Fruit fly (Drosophila melanogaster) whole organism, pupa: ENCODE measurements around the gene drongo.
A peak's percentile ranks its signal among the peaks of the same experiment; 100 is the strongest.

Source experiments
- CG10348 ChIP-seq: fragments of 200-800 bp; sonication (Bioruptor generic); IDR thresholded peaks from 2 replicates; pipeline ENCODE4 v1.3.6; 2022; ENCODE audit warnings: missing biosample characterization, missing genetic modification characterization
- CG12605 ChIP-seq: fragments of 200-800 bp; sonication (Bioruptor generic); IDR thresholded peaks from 2 replicates; pipeline ENCODE4 v1.3.6; 2022; ENCODE audit warnings: missing biosample characterization, missing genetic modification characterization
- CG13204 ChIP-seq: fragments of 200-800 bp; sonication (Bioruptor generic); optimal IDR thresholded peaks from 2 replicates; lab custom pipeline; 2018; ENCODE audit warnings: missing biosample characterization, mild to moderate bottlenecking, missing genetic modification characterization, moderate library complexity
- CG14655 ChIP-seq: fragments of 200-800 bp; sonication (Bioruptor generic); optimal IDR thresholded peaks from 3 replicates; lab custom pipeline; 2017; ENCODE audit warnings: mild to moderate bottlenecking, missing biosample characterization, missing genetic modification reagents, missing genetic modification characterization
- CG15710 ChIP-seq: fragments of 200-800 bp; sonication (Bioruptor generic); optimal IDR thresholded peaks from 2 replicates; lab custom pipeline; 2018; ENCODE audit warnings: missing biosample characterization, mild to moderate bottlenecking, missing genetic modification characterization, moderate library complexity
- CG17806 ChIP-seq: fragments of 200-800 bp; sonication (Bioruptor generic); optimal IDR thresholded peaks from 2 replicates; lab custom pipeline; 2018; ENCODE audit warnings: missing biosample characterization, mild to moderate bottlenecking, missing genetic modification characterization, moderate library complexity
- CG32121 ChIP-seq: fragments of 200-800 bp; sonication (Bioruptor generic); IDR thresholded peaks from 2 replicates; pipeline ENCODE4 v1.3.6; 2022; ENCODE audit warnings: missing biosample characterization, missing genetic modification characterization
- CG34367 ChIP-seq: fragments of 200-800 bp; sonication (Bioruptor generic); optimal IDR thresholded peaks from 2 replicates; lab custom pipeline; 2018; ENCODE audit warnings: missing biosample characterization, mild to moderate bottlenecking, missing genetic modification characterization
- CG4496 ChIP-seq: fragments of 200-800 bp; sonication (Bioruptor generic); IDR thresholded peaks from 3 replicates; pipeline ENCODE4 v1.3.6; 2022; ENCODE audit warnings: missing biosample characterization, missing genetic modification characterization
- CG8159 ChIP-seq: fragments of 200-800 bp; sonication (Bioruptor generic); optimal IDR thresholded peaks from 3 replicates; lab custom pipeline; 2018; ENCODE audit warnings: missing biosample characterization, mild to moderate bottlenecking, missing genetic modification characterization, moderate library complexity
- CG8301 ChIP-seq: fragments of 200-800 bp; sonication (Bioruptor generic); optimal IDR thresholded peaks from 2 replicates; lab custom pipeline; 2018; ENCODE audit warnings: missing biosample characterization, mild to moderate bottlenecking, missing genetic modification characterization
- CG9948 ChIP-seq: fragments of 200-800 bp; sonication (Bioruptor generic); optimal IDR thresholded peaks from 2 replicates; lab custom pipeline; 2018; ENCODE audit warnings: missing biosample characterization, mild to moderate bottlenecking, missing genetic modification characterization, moderate library complexity
- D1 ChIP-seq: fragments of 200-800 bp; sonication (Bioruptor generic); optimal IDR thresholded peaks from 2 replicates; lab custom pipeline; 2018; ENCODE audit warnings: missing biosample characterization, mild to moderate bottlenecking, missing genetic modification characterization, moderate library complexity
- EcR ChIP-seq: fragments of 200-800 bp; sonication (Bioruptor generic); optimal IDR thresholded peaks from 3 replicates; lab custom pipeline; 2019; ENCODE audit warnings: missing biosample characterization, missing genetic modification characterization, mild to moderate bottlenecking, moderate library complexity, missing genetic modification reagents
- Ets98B ChIP-seq: fragments of 200-800 bp; sonication (Bioruptor generic); IDR thresholded peaks from 2 replicates; pipeline ENCODE4 v1.3.6; 2022; ENCODE audit warnings: missing biosample characterization, missing genetic modification characterization
- Pif1A ChIP-seq: fragments of 200-800 bp; sonication (Bioruptor generic); optimal IDR thresholded peaks from 3 replicates; lab custom pipeline; 2016; ENCODE audit warnings: missing biosample characterization, missing genetic modification characterization
- Pif1B ChIP-seq: fragments of 200-800 bp; sonication (Bioruptor generic); optimal IDR thresholded peaks from 3 replicates; lab custom pipeline; 2016; ENCODE audit warnings: missing biosample characterization, missing genetic modification characterization
- Snoo ChIP-seq: fragments of 200-800 bp; sonication (Bioruptor generic); optimal IDR thresholded peaks from 3 replicates; lab custom pipeline; 2017; ENCODE audit warnings: missing biosample characterization, mild to moderate bottlenecking, missing genetic modification characterization, inconsistent platforms
- fd96Ca ChIP-seq: fragments of 200-800 bp; sonication (Bioruptor generic); IDR thresholded peaks from 3 replicates; pipeline ENCODE4 v1.3.6; 2022; ENCODE audit warnings: missing biosample characterization, missing genetic modification characterization
- gl ChIP-seq: fragments of 200-800 bp; sonication (Bioruptor generic); optimal IDR thresholded peaks from 2 replicates; lab custom pipeline; 2018; ENCODE audit warnings: missing biosample characterization, mild to moderate bottlenecking, missing genetic modification characterization
- rn ChIP-seq: fragments of 200-800 bp; sonication (Bioruptor generic); IDR thresholded peaks from 2 replicates; pipeline ENCODE4 v1.3.6; 2022; ENCODE audit warnings: missing biosample characterization, missing genetic modification characterization

Gene drongo

dm6 chr2L:846167-846868 lies 4.6 kb downstream of the drongo start:
- TF ChIP-seq EcR (GFP tag; lab: Kevin White, UChicago): no peak
- peak; percentile 1 for TF ChIP-seq CG9948
- peak; percentile 5 for TF ChIP-seq CG8159 (tag; lab: Kevin White, UChicago)
- TF ChIP-seq CG13204 (GFP tag; lab: Kevin White, UChicago): no peak
- TF ChIP-seq gl: no peak
- TF ChIP-seq Snoo (tag; lab: Kevin White, UChicago): peak; percentile 10
- TF ChIP-seq rn (GFP tag; lab: Robert Waterston, UW): no peak
- TF ChIP-seq fd96Ca: peak; percentile 78; the same call in 2 of the 3 replicates
- TF ChIP-seq Pif1A: peak; percentile 66
- peak; percentile 82; the same call in 2 of the 3 replicates for TF ChIP-seq CG4496 (GFP tag; lab: Robert Waterston, UW)
- no peak for TF ChIP-seq CG34367 (tag; lab: Kevin White, UChicago)
- TF ChIP-seq CG8301 (tag; lab: Kevin White, UChicago): peak; percentile 83
- TF ChIP-seq CG10348: no peak
- TF ChIP-seq D1 (tag; lab: Kevin White, UChicago): no peak
- TF ChIP-seq CG32121: peak; percentile 59; the same call in 1 of the 2 replicates
- TF ChIP-seq CG17806 (tag; lab: Kevin White, UChicago): peak; percentile 36
- TF ChIP-seq CG12605 (GFP tag; lab: Robert Waterston, UW): no peak; the same call in 1 of the 2 replicates
- TF ChIP-seq CG14655 (GFP tag; lab: Kevin White, UChicago): peak; percentile 76
- TF ChIP-seq Pif1B (GFP tag; lab: Kevin White, UChicago): peak; percentile 33
- TF ChIP-seq CG15710 (tag; lab: Kevin White, UChicago): no peak
- TF ChIP-seq Ets98B (GFP tag; lab: Robert Waterston, UW): peak; percentile 61
- TF ChIP-seq, all 21 proteins: peak for 12

dm6 chr2L:845341-846004 lies 5.4 kb downstream of the drongo start:
- TF ChIP-seq Pif1B (GFP tag; lab: Kevin White, UChicago) (peak; percentile 80), Snoo (tag; lab: Kevin White, UChicago) (peak; percentile 62), CG17806 (tag; lab: Kevin White, UChicago) (peak; percentile 72), CG12605 (GFP tag; lab: Robert Waterston, UW) (peak; percentile 84), Ets98B (GFP tag; lab: Robert Waterston, UW) (peak; percentile 92), CG9948 (peak; percentile 67), gl (no peak), CG10348 (no peak), CG4496 (GFP tag; lab: Robert Waterston, UW) (peak; percentile 94), CG13204 (GFP tag; lab: Kevin White, UChicago) (no peak), CG8301 (tag; lab: Kevin White, UChicago) (peak; percentile 88), CG15710 (tag; lab: Kevin White, UChicago) (peak; percentile 60), EcR (GFP tag; lab: Kevin White, UChicago) (no peak), CG14655 (GFP tag; lab: Kevin White, UChicago) (peak; percentile 88), CG8159 (tag; lab: Kevin White, UChicago) (peak; percentile 58), CG34367 (tag; lab: Kevin White, UChicago) (peak; percentile 55), Pif1A (peak; percentile 82), fd96Ca (peak; percentile 92), CG32121 (peak; percentile 86), D1 (tag; lab: Kevin White, UChicago) (no peak), rn (GFP tag; lab: Robert Waterston, UW) (peak; percentile 75)

dm6 chr2L:843850-844791 lies 6.8 kb downstream of the drongo start:
- TF ChIP-seq CG32121 (peak; percentile 12; the same call in 1 of the 2 replicates), rn (GFP tag; lab: Robert Waterston, UW) (peak; percentile 33; the same call in 1 of the 2 replicates), fd96Ca (peak; percentile 53; the same call in 2 of the 3 replicates), CG14655 (GFP tag; lab: Kevin White, UChicago) (peak; percentile 75), CG13204 (GFP tag; lab: Kevin White, UChicago) (peak; percentile 23), Pif1A (peak; percentile 32), CG17806 (tag; lab: Kevin White, UChicago) (peak; percentile 52), CG8159 (tag; lab: Kevin White, UChicago) (peak; percentile 52), Ets98B (GFP tag; lab: Robert Waterston, UW) (peak; percentile 59), CG4496 (GFP tag; lab: Robert Waterston, UW) (peak; percentile 75), CG34367 (tag; lab: Kevin White, UChicago) (peak; percentile 48), EcR (GFP tag; lab: Kevin White, UChicago) (no peak), Snoo (tag; lab: Kevin White, UChicago) (no peak), CG10348 (no peak), Pif1B (GFP tag; lab: Kevin White, UChicago) (no peak), CG12605 (GFP tag; lab: Robert Waterston, UW) (peak; percentile 65), D1 (tag; lab: Kevin White, UChicago) (no peak), CG15710 (tag; lab: Kevin White, UChicago) (peak; percentile 15), CG8301 (tag; lab: Kevin White, UChicago) (peak; percentile 70), CG9948 (peak; percentile 32), gl (peak; percentile 37)

- TF ChIP-seq CG4496 (GFP tag; lab: Robert Waterston, UW): no peak
- TF ChIP-seq, all 21 proteins: peak for 0
Observed at dm6 chr2L:843301-843700, 7.6 kb downstream of the drongo start.
